Fruit fly (Drosophila melanogaster): ENCODE data around the gene CG14881.

- TF ChIP-seq CG8478 (optimal IDR thresholded peaks at IDR 0.05), result no peak
- no peak for TF ChIP-seq CTCF (optimal IDR thresholded peaks at IDR 0.05)
Observed at dm6 chr3R:16476472-16476871, 41.8 kb downstream of the CG14881 start.
